Worm (Caenorhabditis elegans): ENCODE data around the gene R01H2.4.

R01H2.4 gene

DNA sequence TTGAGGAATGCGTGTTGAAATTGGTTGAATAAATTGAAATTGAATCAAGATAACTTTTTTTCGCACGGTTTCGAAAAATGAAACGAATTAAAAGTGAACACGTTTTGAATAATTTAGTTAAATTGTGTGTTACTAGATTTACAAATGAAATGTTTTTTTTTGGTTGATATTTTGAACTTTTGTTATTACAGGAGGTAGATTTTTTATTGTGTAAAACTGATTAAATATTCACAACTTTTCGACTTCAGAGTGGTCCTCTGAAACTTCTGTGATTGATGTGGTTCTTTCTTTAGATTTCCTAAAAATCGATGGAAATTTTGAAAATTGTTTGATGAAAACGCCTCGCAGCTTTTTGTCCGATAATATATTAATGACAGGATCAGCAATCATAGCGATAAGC lies 12.3 kb upstream of the R01H2.4 start, which contains the start of gene ZK418.13:
TSS of gene ZK418.13 (minus strand) at position 101 of the 400 bp plus-strand sequence.
- TF ChIP-seq nhr-84 (tag; optimal IDR thresholded peaks at IDR 0.05), result no peak
- no peak for TF ChIP-seq fos-1 (tag; optimal IDR thresholded peaks at IDR 0.05)
- TF ChIP-seq efl-3 (GFP tag; optimal IDR thresholded peaks at IDR 0.05), result no peak
- no peak for TF ChIP-seq lin-15B (tag; optimal IDR thresholded peaks at IDR 0.05)
- no peak for TF ChIP-seq blmp-1 (tag; optimal IDR thresholded peaks at IDR 0.05)

DNA sequence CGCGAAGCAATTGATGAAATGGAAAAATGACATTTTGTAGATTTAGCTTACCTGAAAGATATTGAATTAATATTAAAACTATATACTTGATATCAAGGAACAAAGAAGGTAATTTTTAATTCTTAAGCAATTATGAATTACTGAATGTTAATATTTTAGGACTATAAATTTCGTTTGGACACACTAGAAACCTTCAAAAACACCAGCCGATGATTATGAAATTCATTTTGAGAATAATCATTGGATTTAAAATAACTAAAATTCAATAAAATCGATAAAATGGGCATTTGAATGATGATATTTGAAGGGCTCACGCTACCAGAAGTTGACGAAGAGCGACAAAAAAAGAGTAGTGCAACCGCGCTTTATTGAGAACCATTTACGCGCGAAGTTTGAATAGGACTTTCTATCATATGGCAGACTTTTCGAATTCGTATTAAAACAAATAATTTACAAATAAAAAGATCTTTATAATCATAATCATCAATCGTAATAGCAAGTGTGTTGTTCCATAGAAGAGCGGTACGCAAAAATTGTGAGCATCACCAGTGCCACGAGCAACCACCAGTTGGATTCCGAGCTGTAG lies 9.8 kb upstream of the R01H2.4 start, which contains the start of gene ZK418.5:
TSS of gene ZK418.5 (minus strand) at position 51 of the 586 bp plus-strand sequence.
- TF ChIP-seq nhr-84 (tag; optimal IDR thresholded peaks at IDR 0.05), result no peak
- peak; percentile 27 for TF ChIP-seq lin-15B (tag; optimal IDR thresholded peaks at IDR 0.05)
- peak; percentile 92 to 97 (median 96) for TF ChIP-seq dpl-1 (GFP tag; optimal IDR thresholded peaks at IDR 0.05)
- peak; percentile 36 for TF ChIP-seq unc-86 (tag; optimal IDR thresholded peaks at IDR 0.05)
- no peak for TF ChIP-seq lin-14 (GFP tag; optimal IDR thresholded peaks at IDR 0.05)
- peak; percentile 66 for TF ChIP-seq F16B12.6 (tag; optimal IDR thresholded peaks at IDR 0.05)
- peak; percentile 15 for TF ChIP-seq lin-39 (tag; optimal IDR thresholded peaks at IDR 0.05)
- peak; percentile 42 for TF ChIP-seq mep-1 (tag; optimal IDR thresholded peaks at IDR 0.05)
- TF ChIP-seq lin-13 (GFP tag; optimal IDR thresholded peaks at IDR 0.05), result peak; percentile 6
- TF ChIP-seq nhr-77 (tag; optimal IDR thresholded peaks at IDR 0.05), result no peak
- peak; percentile 30 for TF ChIP-seq fos-1 (tag; optimal IDR thresholded peaks at IDR 0.05)
- TF ChIP-seq snpc-4 (tag; optimal IDR thresholded peaks at IDR 0.05), result peak; percentile 25
- no peak for TF ChIP-seq zag-1 (tag; optimal IDR thresholded peaks at IDR 0.05)
- peak; percentile 48 for TF ChIP-seq nhr-20 (tag; optimal IDR thresholded peaks at IDR 0.05)
- TF ChIP-seq unc-130 (tag; optimal IDR thresholded peaks at IDR 0.05), result no peak
- no peak for TF ChIP-seq ceh-90 (tag; optimal IDR thresholded peaks at IDR 0.05)
- TF ChIP-seq nhr-71 (tag; optimal IDR thresholded peaks at IDR 0.05), result peak; percentile 70
- peak; percentile 57 for TF ChIP-seq swsn-7 (tag; optimal IDR thresholded peaks at IDR 0.05)
- TF ChIP-seq lin-35 (GFP tag; optimal IDR thresholded peaks at IDR 0.05), result peak; percentile 97 to 99
- TF ChIP-seq isw-1 (GFP tag; IDR thresholded peaks at IDR 0.05), result no peak; the same call in 1 of the 2 replicates
- TF ChIP-seq blmp-1 (tag; optimal IDR thresholded peaks at IDR 0.05), result peak; percentile 6
- TF ChIP-seq ceh-82 (tag; optimal IDR thresholded peaks at IDR 0.05), result peak; percentile 29 to 68 (median 42)
- TF ChIP-seq mab-9 (GFP tag; IDR thresholded peaks at IDR 0.05), result no peak
- TF ChIP-seq pax-3 (tag; optimal IDR thresholded peaks at IDR 0.05), result no peak
- peak; percentile 78 for TF ChIP-seq rnt-1 (tag; optimal IDR thresholded peaks at IDR 0.05)
- TF ChIP-seq snu-23 (GFP tag; optimal IDR thresholded peaks at IDR 0.05), result peak; percentile 54
- TF ChIP-seq mdl-1 (tag; optimal IDR thresholded peaks at IDR 0.05), result peak in 1 of 2 experiments; percentile 11
- peak; percentile 45 for TF ChIP-seq xbp-1 (tag; optimal IDR thresholded peaks at IDR 0.05)
- TF ChIP-seq aly-2 (tag; optimal IDR thresholded peaks at IDR 0.05), result peak; percentile 20
- no peak for TF ChIP-seq zip-4 (GFP tag; optimal IDR thresholded peaks at IDR 0.05)
- no peak for TF ChIP-seq pqm-1 (tag; optimal IDR thresholded peaks at IDR 0.05)
- TF ChIP-seq egl-13 (tag; optimal IDR thresholded peaks at IDR 0.05), result no peak
- TF ChIP-seq ceh-63 (GFP tag; optimal IDR thresholded peaks at IDR 0.05), result no peak
- no peak for TF ChIP-seq unc-30 (tag; optimal IDR thresholded peaks at IDR 0.05)
- peak; percentile 55 for TF ChIP-seq nhr-19 (GFP tag; conservative IDR thresholded peaks at IDR 0.05)
- TF ChIP-seq alr-1 (tag; optimal IDR thresholded peaks at IDR 0.05; ENCODE audit: borderline replicate concordance), result no peak
- no peak for TF ChIP-seq nhr-76 (tag; optimal IDR thresholded peaks at IDR 0.05)
- TF ChIP-seq nhr-47 (tag; optimal IDR thresholded peaks at IDR 0.05), result peak; percentile 75
- TF ChIP-seq tbx-2 (tag; optimal IDR thresholded peaks at IDR 0.05), result peak; percentile 37
- no peak for TF ChIP-seq ets-5 (GFP tag; IDR thresholded peaks at IDR 0.05)
- TF ChIP-seq jun-1 (tag; optimal IDR thresholded peaks at IDR 0.05), result no peak
- peak; percentile 79 for TF ChIP-seq C16A3.4 (tag; optimal IDR thresholded peaks at IDR 0.05)
- no peak for TF ChIP-seq Y116A8C.19 (tag; optimal IDR thresholded peaks at IDR 0.05; ENCODE audit: borderline replicate concordance)
- peak; percentile 73 to 82 for TF ChIP-seq lsy-2 (tag; optimal IDR thresholded peaks at IDR 0.05)
- no peak for TF ChIP-seq ama-1 (optimal IDR thresholded peaks at IDR 0.05)
- TF ChIP-seq efl-1 (optimal IDR thresholded peaks at IDR 0.05), result peak; percentile 97 to 99
- TF ChIP-seq efl-1 (GFP tag; optimal IDR thresholded peaks at IDR 0.05 in 1 of 2), result peak; percentile 97 to 100
- TF ChIP-seq hlh-17 (GFP tag; optimal IDR thresholded peaks at IDR 0.05; ENCODE audit: borderline replicate concordance), result no peak
- peak; percentile 45 for TF ChIP-seq nhr-90 (tag; optimal IDR thresholded peaks at IDR 0.05; ENCODE audit: poor library complexity)
